Fruit fly (Drosophila melanogaster): ENCODE measurements around the gene CG12288.

CG12288 gene

dm6 chr2L:16902003-16902402 lies at the start of gene CG12288:
Gene CG12288 (minus strand): TSS chr2L:16902218.
- no peak for TF ChIP-seq CG12659 (GFP tag; optimal IDR thresholded peaks at IDR 0.05)
- peak; percentile 74 for TF ChIP-seq stwl (tag; optimal IDR thresholded peaks at IDR 0.05)
- TF ChIP-seq CG10209 (GFP tag; optimal IDR thresholded peaks at IDR 0.05), result no peak
- peak; percentile 62 for TF ChIP-seq Myb (GFP tag; optimal IDR thresholded peaks at IDR 0.05)
- no peak for TF ChIP-seq ato (GFP tag; IDR thresholded peaks at IDR 0.05; ENCODE audit: partially characterized antibody)
- TF ChIP-seq pzg (GFP tag; optimal IDR thresholded peaks at IDR 0.05), result peak; percentile 31
- no peak for TF ChIP-seq CG2712 (tag; optimal IDR thresholded peaks at IDR 0.05)
- TF ChIP-seq Dp (GFP tag; optimal IDR thresholded peaks at IDR 0.05), result peak; percentile 47
- no peak for TF ChIP-seq CG4854 (GFP tag; optimal IDR thresholded peaks at IDR 0.05)
- TF ChIP-seq CG9797 (GFP tag; optimal IDR thresholded peaks at IDR 0.05), result peak; percentile 55
- TF ChIP-seq da (GFP tag; optimal IDR thresholded peaks at IDR 0.05), result no peak
- no peak for TF ChIP-seq CG10462 (GFP tag; optimal IDR thresholded peaks at IDR 0.05)
- no peak for TF ChIP-seq maf-S (GFP tag; optimal IDR thresholded peaks at IDR 0.05)
- TF ChIP-seq gfzf (GFP tag; optimal IDR thresholded peaks at IDR 0.05), result peak; percentile 65
- TF ChIP-seq CG4617 (GFP tag; optimal IDR thresholded peaks at IDR 0.05; ENCODE audit: borderline replicate concordance), result peak; percentile 35
- TF ChIP-seq CG1602 (GFP tag; optimal IDR thresholded peaks at IDR 0.05), result no peak
- TF ChIP-seq CG11696 (GFP tag; IDR thresholded peaks at IDR 0.05), result no peak
- no peak for TF ChIP-seq Sry-δ (GFP tag; optimal IDR thresholded peaks at IDR 0.05)
- peak; percentile 45; the same call in 1 of the 2 replicates for TF ChIP-seq E2f2 (GFP tag; IDR thresholded peaks at IDR 0.05)
- peak; percentile 65 for TF ChIP-seq dm (GFP tag; optimal IDR thresholded peaks at IDR 0.05)
- TF ChIP-seq sna (GFP tag; IDR thresholded peaks at IDR 0.05; ENCODE audit: partially characterized antibody), result no peak
- peak; percentile 46 for TF ChIP-seq MESR4 (GFP tag; optimal IDR thresholded peaks at IDR 0.05)
- TF ChIP-seq CG16813 (GFP tag; IDR thresholded peaks at IDR 0.05; ENCODE audit: partially characterized antibody), result no peak

DNA sequence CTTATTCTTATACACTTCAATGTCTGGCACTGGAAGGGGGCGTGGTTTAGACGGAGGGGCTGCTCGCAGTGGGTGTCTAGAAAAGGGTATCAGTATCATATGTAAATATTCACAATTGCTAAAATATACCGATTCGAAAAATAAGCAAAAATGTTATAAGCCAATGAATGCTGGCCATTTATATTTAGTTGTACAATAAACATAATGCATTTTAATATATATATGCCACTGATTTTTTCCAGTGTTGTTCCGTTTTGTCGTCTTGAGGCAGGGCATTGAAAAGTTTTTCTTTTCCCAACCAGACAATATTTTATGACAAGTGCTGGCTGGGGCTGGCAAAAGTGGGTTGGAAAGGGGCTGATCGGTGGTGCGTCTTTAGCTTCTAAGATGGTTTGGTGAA lies 19.8 kb upstream of the CG12288 start:
- TF ChIP-seq Deaf1 (tag; optimal IDR thresholded peaks at IDR 0.05), result no peak
- peak; percentile 22 for TF ChIP-seq Meics (GFP tag; optimal IDR thresholded peaks at IDR 0.05)
- peak; percentile 74 for TF ChIP-seq CG18599 (GFP tag; optimal IDR thresholded peaks at IDR 0.05)
- no peak for TF ChIP-seq CG9797 (GFP tag; optimal IDR thresholded peaks at IDR 0.05)
- no peak for TF ChIP-seq Elba2 (GFP tag; optimal IDR thresholded peaks at IDR 0.05)
- TF ChIP-seq Hmr (GFP tag; optimal IDR thresholded peaks at IDR 0.05), result peak; percentile 38
- TF ChIP-seq dysf (GFP tag; IDR thresholded peaks at IDR 0.05), result peak; percentile 42; the same call in 1 of the 3 replicates
- TF ChIP-seq her (GFP tag; optimal IDR thresholded peaks at IDR 0.05), result no peak
- TF ChIP-seq CG3838 (GFP tag; optimal IDR thresholded peaks at IDR 0.05), result no peak
- TF ChIP-seq CG15514 (GFP tag; optimal IDR thresholded peaks at IDR 0.05), result peak; percentile 22
- TF ChIP-seq CG3281 (GFP tag; optimal IDR thresholded peaks at IDR 0.05), result peak; percentile 26
- no peak for TF ChIP-seq Blimp-1 (GFP tag; optimal IDR thresholded peaks at IDR 0.05)
- no peak for TF ChIP-seq CHES-1-like (GFP tag; optimal IDR thresholded peaks at IDR 0.05)
- no peak for TF ChIP-seq dati (GFP tag; IDR thresholded peaks at IDR 0.05)
- TF ChIP-seq esg (GFP tag; conservative IDR thresholded peaks at IDR 0.05), result 0 out of 2 replicates have a peak, but pooled peaks have one; percentile 5
- TF ChIP-seq CG42726 (GFP tag; IDR thresholded peaks at IDR 0.05; ENCODE audit: partially characterized antibody), result no peak
- TF ChIP-seq CG7556 (GFP tag; optimal IDR thresholded peaks at IDR 0.05), result peak; percentile 22
- peak; percentile 2; the same call in 1 of the 2 replicates for TF ChIP-seq slbo (GFP tag; IDR thresholded peaks at IDR 0.05)
- TF ChIP-seq eve (GFP tag; optimal IDR thresholded peaks at IDR 0.05), result no peak
- peak; percentile 40 for TF ChIP-seq lab (GFP tag; optimal IDR thresholded peaks at IDR 0.05)
- peak; percentile 37; the same call in 1 of the 2 replicates for TF ChIP-seq Ptx1 (GFP tag; IDR thresholded peaks at IDR 0.05)
- peak; percentile 52 for TF ChIP-seq CG2120 (GFP tag; optimal IDR thresholded peaks at IDR 0.05)
- TF ChIP-seq Fer3 (tag; optimal IDR thresholded peaks at IDR 0.05), result peak; percentile 19
- TF ChIP-seq rib (GFP tag; IDR thresholded peaks at IDR 0.05), result no peak
- peak; percentile 83 for TF ChIP-seq Ets65A (GFP tag)

Measured in whole organism, embryonic.